Worm (Caenorhabditis elegans) whole organism, L2 larva: Measurements from ENCODE around the gene madf-5.

Experiments
- elt-1 ChIP-seq: fragments of 150-350 bp; optimal IDR thresholded peaks from 2 replicates; lab custom pipeline; 2014; ENCODE audit warnings: missing biosample characterization, missing genetic modification characterization
- nhr-23 ChIP-seq: fragments of 150-350 bp; optimal IDR thresholded peaks from 2 replicates; lab custom pipeline; 2014; ENCODE audit warnings: missing biosample characterization, missing genetic modification reagents, missing genetic modification characterization
- nhr-237 ChIP-seq: fragments of 150-350 bp; optimal IDR thresholded peaks from 2 replicates; lab custom pipeline; 2014; ENCODE audit warnings: missing biosample characterization, missing genetic modification characterization
- nhr-25 ChIP-seq: fragments of 150-350 bp; sonication (generic microtip); optimal IDR thresholded peaks from 3 replicates; lab custom pipeline; 2014; ENCODE audit warnings: missing biosample characterization, missing genetic modification characterization
- unc-39 ChIP-seq: fragments of 150-350 bp; optimal IDR thresholded peaks from 2 replicates; lab custom pipeline; 2014; ENCODE audit warnings: missing biosample characterization, missing genetic modification characterization

- TF ChIP-seq unc-39 (tag; lab: Kevin White, UChicago) (no peak), nhr-25 (tag; lab: Kevin White, UChicago) (no peak), nhr-23 (tag; lab: Kevin White, UChicago) (no peak), nhr-237 (tag; lab: Kevin White, UChicago) (no peak), elt-1 (tag; lab: Kevin White, UChicago) (no peak)
Measured at ce11 chrII:14573315-14573714, at the start of gene madf-5.
